Worm (Caenorhabditis elegans) whole organism, midembryonic: Measurements from ENCODE around the gene K12H6.12.

ENCODE experiments used
- flt-1 ChIP-seq: fragments of 200-800 bp; sonication (Bioruptor generic); IDR thresholded peaks from 2 replicates; pipeline ENCODE4 v1.3.6; 2022; ENCODE audit warnings: missing genetic modification characterization, missing compliant biosample characterization
- klf-2 ChIP-seq: fragments of 200-800 bp; sonication (Bioruptor generic); conservative IDR thresholded peaks from 2 replicates; pipeline ENCODE4 v1.3.6; 2022; ENCODE audit warnings: missing genetic modification reagents, missing genetic modification characterization, missing compliant biosample characterization
- ztf-23 ChIP-seq: fragments of 200-800 bp; sonication (Bioruptor generic); IDR thresholded peaks from 2 replicates; pipeline ENCODE4 v1.3.6; 2022; ENCODE audit warnings: missing genetic modification reagents, missing genetic modification characterization, missing compliant biosample characterization

- TF ChIP-seq ztf-23 (GFP tag; lab: Robert Waterston, UW): no peak
- TF ChIP-seq flt-1 (GFP tag; lab: Robert Waterston, UW): no peak
- no peak for TF ChIP-seq klf-2 (GFP tag; lab: Robert Waterston, UW)
Observed at ce11 chrII:2852493-2852892, 44.5 kb downstream of the K12H6.12 start, which contains the start of gene ptc-3.
